Worm (Caenorhabditis elegans) whole organism, L1 larva: ENCODE results near the gene mrck-1.
A peak's percentile ranks its signal among the peaks of the same experiment; 100 is the strongest.

ENCODE experiments used
- F16B12.6 ChIP-seq: fragments of 150-350 bp; optimal IDR thresholded peaks from 2 replicates; lab custom pipeline; 2014; ENCODE audit warnings: missing biosample characterization, missing genetic modification characterization
- Y116A8C.19 ChIP-seq: sonication (generic microtip); optimal IDR thresholded peaks from 2 replicates; lab custom pipeline; 2016; ENCODE audit warnings: missing compliant biosample characterization, missing genetic modification characterization, borderline replicate concordance
- aha-1 ChIP-seq: fragments of 150-350 bp; optimal IDR thresholded peaks from 2 replicates; lab custom pipeline; 2014; ENCODE audit warnings: missing biosample characterization, missing genetic modification characterization
- alr-1 ChIP-seq: fragments of 200-800 bp; sonication (Bioruptor generic); optimal IDR thresholded peaks from 2 replicates; lab custom pipeline; 2018; ENCODE audit warnings: borderline replicate concordance, mild to moderate bottlenecking, missing genetic modification characterization, missing compliant biosample characterization
- ceh-63 ChIP-seq: fragments of 200-800 bp; sonication (Bioruptor generic); optimal IDR thresholded peaks from 2 replicates; lab custom pipeline; 2018; ENCODE audit warnings: mild to moderate bottlenecking, missing genetic modification characterization, missing compliant biosample characterization
- ceh-82 ChIP-seq, 3 experiments: fragments of 150-350 bp in 1 of 3; sonication (generic microtip) in 2 of 3; optimal IDR thresholded peaks; 2 replicates each; lab custom pipeline; 2014 to 2017; ENCODE audit warnings: missing biosample characterization in 3 of 3, missing genetic modification characterization in 3 of 3
- ceh-90 ChIP-seq: sonication (generic microtip); optimal IDR thresholded peaks from 2 replicates; lab custom pipeline; 2016; ENCODE audit warnings: missing genetic modification characterization, missing compliant biosample characterization
- ces-1 ChIP-seq: fragments of 150-350 bp; optimal IDR thresholded peaks from 2 replicates; lab custom pipeline; 2014; ENCODE audit warnings: missing biosample characterization, missing genetic modification reagents, missing genetic modification characterization
- dpl-1 ChIP-seq, 3 experiments: fragments of 150-350 bp in 2 of 3; sonication (generic microtip) in 1 of 3; optimal IDR thresholded peaks; 2 replicates each; lab custom pipeline; 2014 to 2017; ENCODE audit warnings: missing biosample characterization in 3 of 3, missing genetic modification characterization in 3 of 3, missing genetic modification reagents in 3 of 3
- dsc-1 ChIP-seq: sonication (generic microtip); optimal IDR thresholded peaks from 2 replicates; lab custom pipeline; 2016; ENCODE audit warnings: mild to moderate bottlenecking, missing genetic modification characterization, missing compliant biosample characterization
- efl-1 ChIP-seq, 4 experiments: fragments of 150-350 bp; optimal IDR thresholded peaks in 3 of 4; peaks in 1 of 4; 1 replicate in 1 of 4; 2 replicates in 3 of 4; lab custom pipeline; 2014; ENCODE audit warnings: missing biosample characterization in 2 of 4, missing genetic modification characterization in 2 of 4, missing genetic modification reagents in 2 of 4
- egl-13 ChIP-seq: sonication (generic microtip); optimal IDR thresholded peaks from 2 replicates; lab custom pipeline; 2016; ENCODE audit warnings: missing genotype, missing genetic modification reagents, missing genetic modification characterization, missing compliant biosample characterization
- egl-27 ChIP-seq, 2 experiments: fragments of 150-350 bp in 1 of 2; sonication (generic microtip); optimal IDR thresholded peaks; 3 replicates each; lab custom pipeline; 2017 to 2018; ENCODE audit warnings: missing biosample characterization in 2 of 2, missing genetic modification characterization in 2 of 2, missing genetic modification reagents in 2 of 2
- elt-3 ChIP-seq, 6 experiments: fragments of 150-350 bp in 1 of 6; sonication (generic microtip); optimal IDR thresholded peaks; 2 replicates each; lab custom pipeline; 2017 to 2018; ENCODE audit warnings: missing biosample characterization in 6 of 6, missing genetic modification characterization in 6 of 6, inconsistent platforms in 1 of 6
- hlh-17 ChIP-seq: fragments of 200-800 bp; sonication (Bioruptor generic); optimal IDR thresholded peaks from 2 replicates; lab custom pipeline; 2018; ENCODE audit warnings: missing genetic modification characterization, mild to moderate bottlenecking, missing compliant biosample characterization, moderate library complexity, borderline replicate concordance
- irx-1 ChIP-seq: sonication (generic microtip); optimal IDR thresholded peaks from 2 replicates; lab custom pipeline; 2016; ENCODE audit warnings: missing genetic modification characterization, missing compliant biosample characterization
- jun-1 ChIP-seq: fragments of 150-350 bp; optimal IDR thresholded peaks from 2 replicates; lab custom pipeline; 2014; ENCODE audit warnings: missing biosample characterization, missing genetic modification reagents, missing genetic modification characterization
- lin-13 ChIP-seq: fragments of 150-350 bp; optimal IDR thresholded peaks from 2 replicates; lab custom pipeline; 2014; ENCODE audit warnings: missing biosample characterization, missing genetic modification reagents, missing genetic modification characterization
- lin-14 ChIP-seq: fragments of 200-800 bp; sonication (Bioruptor generic); optimal IDR thresholded peaks from 2 replicates; lab custom pipeline; 2018; ENCODE audit warnings: mild to moderate bottlenecking, missing genetic modification characterization, moderate library complexity, missing compliant biosample characterization
- lin-15B ChIP-seq: fragments of 150-350 bp; sonication (generic microtip); optimal IDR thresholded peaks from 3 replicates; lab custom pipeline; 2014; ENCODE audit warnings: missing biosample characterization, missing genetic modification characterization
- lin-39 ChIP-seq: fragments of 150-350 bp; optimal IDR thresholded peaks from 2 replicates; lab custom pipeline; 2014; ENCODE audit warnings: missing biosample characterization, missing genetic modification reagents, missing genetic modification characterization
- mab-9 ChIP-seq: fragments of 200-800 bp; sonication (Bioruptor generic); IDR thresholded peaks from 2 replicates; pipeline ENCODE4 v1.3.6; 2022; ENCODE audit warnings: missing genetic modification reagents, missing genetic modification characterization, missing compliant biosample characterization
- mdl-1 ChIP-seq, 2 experiments: fragments of 150-350 bp; optimal IDR thresholded peaks; 2 replicates each; lab custom pipeline; 2014 to 2017; ENCODE audit warnings: missing biosample characterization in 2 of 2, missing genetic modification characterization in 2 of 2, inconsistent platforms in 1 of 2
- mef-2 ChIP-seq: fragments of 150-350 bp; optimal IDR thresholded peaks from 2 replicates; lab custom pipeline; 2014; ENCODE audit warnings: missing biosample characterization, missing genetic modification characterization
- mep-1 ChIP-seq: fragments of 150-350 bp; optimal IDR thresholded peaks from 2 replicates; lab custom pipeline; 2014; ENCODE audit warnings: missing biosample characterization, missing genetic modification characterization
- nhr-12 ChIP-seq: sonication (generic microtip); optimal IDR thresholded peaks from 2 replicates; lab custom pipeline; 2017; ENCODE audit warnings: missing biosample characterization, missing genetic modification characterization
- nhr-237 ChIP-seq: fragments of 150-350 bp; optimal IDR thresholded peaks from 2 replicates; lab custom pipeline; 2014; ENCODE audit warnings: missing biosample characterization, missing genetic modification characterization
- nhr-28 ChIP-seq: fragments of 150-350 bp; optimal IDR thresholded peaks from 2 replicates; lab custom pipeline; 2014; ENCODE audit warnings: missing biosample characterization, missing genetic modification characterization
- nhr-47 ChIP-seq: sonication (generic microtip); optimal IDR thresholded peaks from 2 replicates; lab custom pipeline; 2016; ENCODE audit warnings: mild to moderate bottlenecking, missing genetic modification characterization, moderate library complexity, missing compliant biosample characterization
- nhr-71 ChIP-seq: sonication (generic microtip); optimal IDR thresholded peaks from 2 replicates; lab custom pipeline; 2016; ENCODE audit warnings: mild to moderate bottlenecking, missing genetic modification characterization, moderate library complexity, missing compliant biosample characterization
- nhr-76 ChIP-seq: sonication (generic microtip); optimal IDR thresholded peaks from 2 replicates; lab custom pipeline; 2017; ENCODE audit warnings: missing biosample characterization, missing genetic modification characterization
- nhr-77 ChIP-seq: fragments of 150-350 bp; optimal IDR thresholded peaks from 2 replicates; lab custom pipeline; 2014; ENCODE audit warnings: missing biosample characterization, missing genetic modification characterization
- pag-3 ChIP-seq: sonication (generic microtip); optimal IDR thresholded peaks from 2 replicates; lab custom pipeline; 2017; ENCODE audit warnings: missing genetic modification characterization, mild to moderate bottlenecking, missing compliant biosample characterization, antibody characterized with exemption, borderline replicate concordance; ENCODE audit not compliant: insufficient read depth
- pax-3 ChIP-seq: fragments of 200-800 bp; sonication (Bioruptor generic); optimal IDR thresholded peaks from 2 replicates; lab custom pipeline; 2018; ENCODE audit warnings: mild to moderate bottlenecking, missing genetic modification characterization, moderate library complexity, missing compliant biosample characterization
- rnt-1 ChIP-seq: sonication (generic microtip); optimal IDR thresholded peaks from 2 replicates; lab custom pipeline; 2016; ENCODE audit warnings: mild to moderate bottlenecking, missing genetic modification characterization, moderate library complexity, missing compliant biosample characterization
- skn-1 ChIP-seq: fragments of 150-350 bp; optimal IDR thresholded peaks from 2 replicates; lab custom pipeline; 2014; ENCODE audit warnings: missing biosample characterization, missing genetic modification characterization
- snpc-4 ChIP-seq: fragments of 150-350 bp; optimal IDR thresholded peaks from 2 replicates; lab custom pipeline; 2014; ENCODE audit warnings: missing biosample characterization, missing genetic modification characterization
- snu-23 ChIP-seq: sonication (generic microtip); optimal IDR thresholded peaks from 2 replicates; lab custom pipeline; 2016; ENCODE audit warnings: missing genetic modification characterization, missing compliant biosample characterization
- sox-4 ChIP-seq: sonication (generic microtip); optimal IDR thresholded peaks from 2 replicates; lab custom pipeline; 2016; ENCODE audit warnings: missing genetic modification characterization, missing compliant biosample characterization
- sptf-1 ChIP-seq: fragments of 150-350 bp; optimal IDR thresholded peaks from 2 replicates; lab custom pipeline; 2014; ENCODE audit warnings: missing biosample characterization, missing genetic modification characterization
- sup-37 ChIP-seq: fragments of 200-800 bp; sonication (Bioruptor generic); optimal IDR thresholded peaks from 2 replicates; lab custom pipeline; 2018; ENCODE audit warnings: mild to moderate bottlenecking, missing genetic modification characterization, missing compliant biosample characterization
- tlp-1 ChIP-seq: fragments of 150-350 bp; optimal IDR thresholded peaks from 2 replicates; lab custom pipeline; 2014; ENCODE audit warnings: missing biosample characterization, missing genetic modification characterization
- unc-62 ChIP-seq: fragments of 150-350 bp; optimal IDR thresholded peaks from 2 replicates; lab custom pipeline; 2014; ENCODE audit warnings: missing biosample characterization, missing genetic modification reagents, missing genetic modification characterization
- zag-1 ChIP-seq: fragments of 150-350 bp; optimal IDR thresholded peaks from 2 replicates; lab custom pipeline; 2014; ENCODE audit warnings: missing biosample characterization, missing genetic modification characterization
- zip-4 ChIP-seq: fragments of 200-800 bp; sonication (Bioruptor generic); optimal IDR thresholded peaks from 2 replicates; lab custom pipeline; 2018; ENCODE audit warnings: mild to moderate bottlenecking, missing genetic modification characterization, moderate library complexity, missing compliant biosample characterization
- ztf-11 ChIP-seq, 2 experiments: sonication (generic microtip); optimal IDR thresholded peaks; 2 replicates each; lab custom pipeline; 2016 to 2017; ENCODE audit warnings: missing genetic modification characterization in 2 of 2, missing biosample characterization in 1 of 2, missing compliant biosample characterization in 1 of 2

Gene mrck-1

DNA sequence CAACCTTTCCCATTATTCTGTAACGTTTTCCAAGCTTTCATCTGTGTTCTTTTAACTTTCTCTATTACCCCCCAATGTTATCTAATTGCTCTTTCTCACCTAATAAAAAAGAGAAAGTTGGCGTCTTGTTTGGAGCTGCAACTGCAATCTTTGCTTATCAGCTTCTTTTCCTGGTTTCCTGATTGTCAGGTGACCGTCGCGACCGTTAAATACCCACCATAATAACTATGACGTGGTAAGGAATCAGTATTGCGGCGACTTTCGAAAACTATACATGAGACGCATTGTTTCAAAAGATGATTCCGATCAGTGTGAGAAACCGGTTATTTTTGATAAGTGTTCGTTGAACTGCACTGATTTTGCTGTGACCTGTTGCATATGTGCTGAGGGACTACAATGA, 8.1 kb upstream of the mrck-1 start (continued):
- TF ChIP-seq zag-1 (tag; lab: Kevin White, UChicago) (no peak), jun-1 (peak; percentile 39), lin-15B (tag; lab: Kevin White, UChicago) (no peak), pax-3 (tag; lab: Kevin White, UChicago) (no peak), mab-9 (GFP tag; lab: Robert Waterston, UW) (no peak), dpl-1 (GFP tag; optimal IDR thresholded peaks at IDR 0.05; lab: Kevin White, UChicago) (no peak), lin-39 (tag; lab: Kevin White, UChicago) (no peak), skn-1 (tag; lab: Kevin White, UChicago) (no peak), nhr-77 (tag; lab: Kevin White, UChicago) (no peak), mef-2 (tag; lab: Kevin White, UChicago) (no peak), dsc-1 (tag; lab: Kevin White, UChicago) (no peak), nhr-237 (tag; lab: Kevin White, UChicago) (no peak), nhr-28 (tag; lab: Kevin White, UChicago) (no peak), nhr-12 (tag; lab: Kevin White, UChicago) (no peak), egl-13 (no peak), zip-4 (no peak), egl-27 (tag; optimal IDR thresholded peaks at IDR 0.05; lab: Kevin White, UChicago) (no peak), rnt-1 (tag; lab: Kevin White, UChicago) (no peak), ztf-11 (tag; optimal IDR thresholded peaks at IDR 0.05; lab: Kevin White, UChicago) (no peak), unc-62 (GFP tag; lab: Kevin White, UChicago) (no peak), sup-37 (GFP tag; lab: Kevin White, UChicago) (no peak), hlh-17 (GFP tag; lab: Kevin White, UChicago) (no peak), snpc-4 (tag; lab: Kevin White, UChicago) (no peak), sox-4 (tag; lab: Kevin White, UChicago) (no peak), mdl-1 (tag; optimal IDR thresholded peaks at IDR 0.05; lab: Kevin White, UChicago) (peak in 1 of 2 experiments; percentile 13), ces-1 (no peak), lin-13 (GFP tag; lab: Kevin White, UChicago) (no peak), Y116A8C.19 (tag; lab: Kevin White, UChicago) (no peak), snu-23 (no peak), nhr-47 (tag; lab: Kevin White, UChicago) (no peak), F16B12.6 (no peak), nhr-71 (tag; lab: Kevin White, UChicago) (peak; percentile 68), ceh-63 (no peak), irx-1 (tag; lab: Kevin White, UChicago) (no peak), nhr-76 (no peak), alr-1 (tag; lab: Kevin White, UChicago) (no peak), mep-1 (tag; lab: Kevin White, UChicago) (no peak), ceh-90 (no peak), lin-14 (GFP tag; lab: Kevin White, UChicago) (peak; percentile 39), elt-3 (tag; optimal IDR thresholded peaks at IDR 0.05; lab: Kevin White, UChicago) (peak in 1 of 6 experiments; percentile 69), aha-1 (tag; lab: Kevin White, UChicago) (no peak), pag-3 (tag; lab: Kevin White, UChicago) (no peak), tlp-1 (tag; lab: Kevin White, UChicago) (no peak)

- TF ChIP-seq nhr-71 (tag; lab: Kevin White, UChicago) = no peak
- TF ChIP-seq efl-1 (optimal IDR thresholded peaks at IDR 0.05; lab: Kevin White, UChicago) = no peak
- TF ChIP-seq efl-1 (GFP tag; optimal IDR thresholded peaks at IDR 0.05 in 1 of 2; lab: Kevin White, UChicago) = no peak
- no peak for TF ChIP-seq ceh-82 (tag; optimal IDR thresholded peaks at IDR 0.05; lab: Kevin White, UChicago)
- TF ChIP-seq sptf-1 (tag; lab: Kevin White, UChicago) = no peak
- TF ChIP-seq pag-3 (tag; lab: Kevin White, UChicago) = no peak
Measured at ce11 chrV:6270552-6270951, 3.5 kb upstream of the mrck-1 start, which contains the start of gene F31F7.2. Gene F31F7.2, plus strand, starts transcription at chrV:6270852.
